Worm (Caenorhabditis elegans): ENCODE results near the gene sds-22.

The sds-22 gene

ce11 chrII:7877744-7878468 lies 19.7 kb downstream of the sds-22 start, which contains the start of gene T01H3.2:
Gene T01H3.2 (minus strand): TSS chrII:7877994.
- TF ChIP-seq sptf-1 (tag; optimal IDR thresholded peaks at IDR 0.05) (no peak), nhr-28 (tag; optimal IDR thresholded peaks at IDR 0.05) (no peak)

DNA sequence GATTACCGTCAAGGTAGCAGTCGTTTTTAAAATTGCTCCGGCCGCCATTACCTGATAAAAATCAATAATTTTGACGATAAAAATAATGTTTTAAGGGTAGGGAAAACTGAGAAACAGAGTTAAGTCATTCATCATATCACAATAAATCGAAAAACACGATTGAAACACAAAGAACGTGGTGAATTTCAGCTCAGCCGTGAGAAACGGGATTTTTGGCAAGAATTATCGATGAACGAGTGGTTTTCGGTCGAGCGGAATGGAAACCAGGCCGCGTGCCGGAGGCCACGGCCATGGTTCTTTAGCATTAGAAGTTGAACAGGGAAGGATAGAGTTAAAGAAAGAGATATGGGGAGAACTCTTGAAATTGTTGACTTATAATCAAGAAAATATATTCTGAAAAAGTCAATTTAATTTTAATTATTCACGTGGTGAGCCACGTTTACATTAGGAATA lies 21.1 kb downstream of the sds-22 start, which contains the start of the genes vha-4 and T01H3.5:
Gene vha-4, minus strand, starts transcription at position 51 of the 453 bp plus-strand sequence.
Gene T01H3.5, plus strand, starts transcription at position 351 of the 453 bp plus-strand sequence.
- TF ChIP-seq ceh-43 (GFP tag; optimal IDR thresholded peaks at IDR 0.05) (no peak), lin-32 (GFP tag; optimal IDR thresholded peaks at IDR 0.05) (no peak), tbx-8 (GFP tag; optimal IDR thresholded peaks at IDR 0.05) (no peak), nhr-28 (tag; optimal IDR thresholded peaks at IDR 0.05) (no peak), mab-5 (tag; optimal IDR thresholded peaks at IDR 0.05) (no peak), sptf-1 (tag; optimal IDR thresholded peaks at IDR 0.05) (no peak), elt-3 (tag; optimal IDR thresholded peaks at IDR 0.05) (no peak), cnd-1 (tag; optimal IDR thresholded peaks at IDR 0.05) (no peak), ceh-83 (GFP tag; optimal IDR thresholded peaks at IDR 0.05) (no peak), flh-1 (GFP tag; optimal IDR thresholded peaks at IDR 0.05) (no peak), bed-3 (GFP tag; optimal IDR thresholded peaks at IDR 0.05) (no peak), sem-2 (GFP tag; optimal IDR thresholded peaks at IDR 0.05) (no peak), drap-1 (GFP tag; optimal IDR thresholded peaks at IDR 0.05) (no peak), nhr-2 (tag; optimal IDR thresholded peaks at IDR 0.05) (no peak)

DNA sequence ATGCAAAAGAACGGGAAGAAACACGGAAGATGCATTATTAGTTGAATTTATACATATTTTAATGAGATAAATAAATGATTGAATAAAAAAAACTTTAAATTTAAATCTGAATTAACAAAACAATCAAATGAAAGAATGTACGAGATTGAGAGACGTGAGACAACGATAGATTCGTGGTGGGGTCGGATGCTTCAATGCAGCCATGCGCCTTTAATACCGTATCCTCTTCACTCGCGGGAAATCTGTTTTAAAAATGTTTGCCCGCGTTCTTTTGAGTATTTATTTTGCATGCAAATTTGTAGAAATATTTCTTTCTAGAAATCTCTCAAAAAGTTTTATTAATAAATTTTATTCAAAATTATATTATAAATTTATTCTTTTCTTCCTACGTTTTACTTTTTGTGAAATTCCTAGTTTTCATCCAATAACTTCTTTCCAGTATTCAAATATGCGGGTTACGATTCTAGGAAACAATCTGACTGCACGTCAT lies 22.2 kb downstream of the sds-22 start, which contains the start of gene perm-1:
Gene perm-1, plus strand, starts transcription at position 440 of the 490 bp plus-strand sequence.
- TF ChIP-seq unc-62 (GFP tag; optimal IDR thresholded peaks at IDR 0.05), result no peak
- peak; percentile 32 for TF ChIP-seq lsy-2 (tag; optimal IDR thresholded peaks at IDR 0.05)

DNA sequence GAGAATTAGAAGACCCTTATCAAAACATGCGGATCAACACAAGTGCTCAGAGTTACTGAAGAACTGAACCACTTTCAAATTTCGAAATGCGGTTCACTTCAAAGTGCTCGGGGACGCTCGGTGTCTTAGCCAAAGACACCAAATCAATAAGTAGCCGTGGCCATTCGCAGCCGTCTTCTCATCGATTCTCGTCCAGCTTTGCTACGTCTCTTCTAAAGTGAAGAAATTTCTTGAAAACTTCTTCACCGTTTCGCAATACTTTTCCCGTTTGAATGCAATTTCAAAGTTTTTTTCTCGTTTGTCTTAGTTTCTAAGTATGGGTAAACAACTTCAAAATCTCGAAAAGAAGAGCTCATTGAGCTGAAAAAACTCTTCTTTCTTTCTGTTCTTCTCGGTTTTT lies 26.7 kb downstream of the sds-22 start:
- TF ChIP-seq ces-1 (GFP tag; optimal IDR thresholded peaks at IDR 0.05) (peak; percentile 65), unc-120 (tag; optimal IDR thresholded peaks at IDR 0.05; ENCODE audit: poor library complexity, severe bottlenecking) (no peak)

DNA sequence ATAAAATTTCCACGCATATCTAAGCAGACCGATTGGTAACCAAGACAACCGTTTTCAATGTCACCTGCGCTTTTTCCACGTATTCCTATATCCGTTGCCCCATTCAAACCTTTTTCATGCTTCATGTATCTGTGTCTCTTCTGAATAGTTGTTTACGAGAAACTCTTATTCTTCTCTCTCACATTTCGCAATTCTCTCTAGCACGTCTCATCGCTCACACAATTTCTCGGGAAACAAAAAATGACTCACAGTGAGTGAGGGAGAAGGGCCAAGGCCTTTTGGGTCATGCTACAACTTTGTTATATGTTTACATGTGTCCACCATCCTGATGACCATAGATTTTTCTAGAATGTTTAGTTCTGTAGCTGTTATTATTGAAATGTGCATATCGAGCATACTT lies 29.1 kb downstream of the sds-22 start:
- TF ChIP-seq M03D4.4 (tag; optimal IDR thresholded peaks at IDR 0.05) (no peak), drap-1 (GFP tag; optimal IDR thresholded peaks at IDR 0.05) (no peak), unc-62 (GFP tag; optimal IDR thresholded peaks at IDR 0.05) (no peak), ceh-39 (tag; optimal IDR thresholded peaks at IDR 0.05) (no peak), ceh-43 (GFP tag; optimal IDR thresholded peaks at IDR 0.05) (no peak), ceh-83 (GFP tag; optimal IDR thresholded peaks at IDR 0.05) (no peak), sem-2 (GFP tag; optimal IDR thresholded peaks at IDR 0.05) (no peak), flh-1 (GFP tag; optimal IDR thresholded peaks at IDR 0.05) (no peak), mls-2 (tag; optimal IDR thresholded peaks at IDR 0.05) (no peak), ces-1 (GFP tag; optimal IDR thresholded peaks at IDR 0.05) (no peak), mep-1 (tag; optimal IDR thresholded peaks at IDR 0.05) (no peak), nhr-76 (tag; optimal IDR thresholded peaks at IDR 0.05) (no peak), pha-4 (tag; optimal IDR thresholded peaks at IDR 0.05) (no peak), ztf-11 (tag; optimal IDR thresholded peaks at IDR 0.05) (no peak), lin-13 (tag; optimal IDR thresholded peaks at IDR 0.05) (no peak)

DNA sequence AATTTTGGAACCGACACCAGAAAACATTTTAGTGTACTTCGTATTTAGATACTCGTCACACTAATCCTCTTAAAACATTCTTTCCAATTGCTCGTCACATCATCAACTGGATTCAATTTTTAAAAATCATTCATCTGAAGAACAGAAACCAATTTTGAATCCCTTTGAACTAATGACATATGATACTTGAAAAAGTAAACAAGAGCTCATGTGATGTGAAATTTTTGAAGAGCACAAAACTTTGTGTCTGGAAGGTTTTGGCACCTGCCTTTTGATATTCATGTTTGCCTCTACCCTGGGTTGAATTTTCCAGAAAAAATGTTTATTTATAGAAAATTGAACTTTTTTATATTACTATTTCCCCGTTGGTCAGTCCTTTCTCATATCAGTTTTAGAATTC lies 30.6 kb downstream of the sds-22 start:
- TF ChIP-seq nhr-237 (tag; optimal IDR thresholded peaks at IDR 0.05), result no peak
- no peak for TF ChIP-seq snpc-4 (tag; optimal IDR thresholded peaks at IDR 0.05)
- TF ChIP-seq elt-3 (tag; optimal IDR thresholded peaks at IDR 0.05), result no peak
- TF ChIP-seq nhr-76 (tag; optimal IDR thresholded peaks at IDR 0.05), result no peak
- no peak for TF ChIP-seq unc-62 (GFP tag; optimal IDR thresholded peaks at IDR 0.05)
- no peak for TF ChIP-seq elt-1 (tag; optimal IDR thresholded peaks at IDR 0.05; ENCODE audit: borderline replicate concordance, insufficient read depth)
- no peak for TF ChIP-seq nhr-12 (tag; optimal IDR thresholded peaks at IDR 0.05)
- TF ChIP-seq ceh-39 (tag; optimal IDR thresholded peaks at IDR 0.05), result no peak
- no peak for TF ChIP-seq mls-2 (tag; optimal IDR thresholded peaks at IDR 0.05)
- no peak for TF ChIP-seq ztf-11 (tag; optimal IDR thresholded peaks at IDR 0.05)
- no peak for TF ChIP-seq lin-13 (tag; optimal IDR thresholded peaks at IDR 0.05)

All from whole organism, mixed stage, embryonic.